Worm (Caenorhabditis elegans) whole organism, L1 larva: ENCODE data around the gene K11E4.1.
A peak's percentile ranks its signal among the peaks of the same experiment; 100 is the strongest.

Experiments used
- aha-1 ChIP-seq: fragments of 150-350 bp; optimal IDR thresholded peaks from 2 replicates; lab custom pipeline; 2014; ENCODE audit warnings: missing biosample characterization, missing genetic modification characterization
- aly-2 ChIP-seq: fragments of 150-350 bp; optimal IDR thresholded peaks from 2 replicates; lab custom pipeline; 2014; ENCODE audit warnings: missing biosample characterization, missing genetic modification characterization
- blmp-1 ChIP-seq: fragments of 150-350 bp; optimal IDR thresholded peaks from 2 replicates; lab custom pipeline; 2014; ENCODE audit warnings: missing biosample characterization, missing genetic modification characterization
- ceh-82 ChIP-seq, 3 experiments: fragments of 150-350 bp in 1 of 3; sonication (generic microtip) in 2 of 3; optimal IDR thresholded peaks; 2 replicates each; lab custom pipeline; 2014 to 2017; ENCODE audit warnings: missing biosample characterization in 3 of 3, missing genetic modification characterization in 3 of 3
- ceh-90 ChIP-seq: sonication (generic microtip); optimal IDR thresholded peaks from 2 replicates; lab custom pipeline; 2016; ENCODE audit warnings: missing genetic modification characterization, missing compliant biosample characterization
- ces-1 ChIP-seq: fragments of 150-350 bp; optimal IDR thresholded peaks from 2 replicates; lab custom pipeline; 2014; ENCODE audit warnings: missing biosample characterization, missing genetic modification reagents, missing genetic modification characterization
- dsc-1 ChIP-seq: sonication (generic microtip); optimal IDR thresholded peaks from 2 replicates; lab custom pipeline; 2016; ENCODE audit warnings: mild to moderate bottlenecking, missing genetic modification characterization, missing compliant biosample characterization
- efl-1 ChIP-seq, 4 experiments: fragments of 150-350 bp; optimal IDR thresholded peaks in 3 of 4; peaks in 1 of 4; 1 replicate in 1 of 4; 2 replicates in 3 of 4; lab custom pipeline; 2014; ENCODE audit warnings: missing biosample characterization in 2 of 4, missing genetic modification characterization in 2 of 4, missing genetic modification reagents in 2 of 4
- elt-2 ChIP-seq: sonication (generic microtip); optimal IDR thresholded peaks from 2 replicates; lab custom pipeline; 2016; ENCODE audit warnings: missing genetic modification characterization, mild to moderate bottlenecking, inconsistent platforms, missing compliant biosample characterization, missing genetic modification reagents
- ets-5 ChIP-seq: fragments of 200-800 bp; sonication (Bioruptor generic); IDR thresholded peaks from 2 replicates; pipeline ENCODE4 v1.3.6; 2022; ENCODE audit warnings: missing genetic modification characterization, missing compliant biosample characterization
- fkh-8 ChIP-seq: sonication (generic microtip); optimal IDR thresholded peaks from 2 replicates; lab custom pipeline; 2016; ENCODE audit warnings: mild to moderate bottlenecking, missing genetic modification characterization, missing compliant biosample characterization
- fos-1 ChIP-seq: fragments of 150-350 bp; optimal IDR thresholded peaks from 2 replicates; lab custom pipeline; 2014; ENCODE audit warnings: missing biosample characterization, missing genetic modification characterization
- hlh-17 ChIP-seq: fragments of 200-800 bp; sonication (Bioruptor generic); optimal IDR thresholded peaks from 2 replicates; lab custom pipeline; 2018; ENCODE audit warnings: missing genetic modification characterization, mild to moderate bottlenecking, missing compliant biosample characterization, moderate library complexity, borderline replicate concordance
- hpl-2 ChIP-seq: fragments of 150-350 bp; optimal IDR thresholded peaks from 2 replicates; lab custom pipeline; 2014; ENCODE audit warnings: missing biosample characterization, missing genetic modification reagents, missing genetic modification characterization
- irx-1 ChIP-seq: sonication (generic microtip); optimal IDR thresholded peaks from 2 replicates; lab custom pipeline; 2016; ENCODE audit warnings: missing genetic modification characterization, missing compliant biosample characterization
- isw-1 ChIP-seq: fragments of 200-800 bp; sonication (Bioruptor generic); IDR thresholded peaks from 2 replicates; pipeline ENCODE4 v1.3.6; 2022; ENCODE audit warnings: missing genetic modification characterization, missing compliant biosample characterization
- jun-1 ChIP-seq: fragments of 150-350 bp; optimal IDR thresholded peaks from 2 replicates; lab custom pipeline; 2014; ENCODE audit warnings: missing biosample characterization, missing genetic modification reagents, missing genetic modification characterization
- lin-14 ChIP-seq: fragments of 200-800 bp; sonication (Bioruptor generic); optimal IDR thresholded peaks from 2 replicates; lab custom pipeline; 2018; ENCODE audit warnings: mild to moderate bottlenecking, missing genetic modification characterization, moderate library complexity, missing compliant biosample characterization
- lin-15B ChIP-seq: fragments of 150-350 bp; sonication (generic microtip); optimal IDR thresholded peaks from 3 replicates; lab custom pipeline; 2014; ENCODE audit warnings: missing biosample characterization, missing genetic modification characterization
- lin-35 ChIP-seq, 2 experiments: fragments of 150-350 bp; optimal IDR thresholded peaks; 2 replicates each; lab custom pipeline; 2014; ENCODE audit warnings: missing biosample characterization in 2 of 2, missing genetic modification characterization in 2 of 2, missing genetic modification reagents in 2 of 2
- lin-39 ChIP-seq: fragments of 150-350 bp; optimal IDR thresholded peaks from 2 replicates; lab custom pipeline; 2014; ENCODE audit warnings: missing biosample characterization, missing genetic modification reagents, missing genetic modification characterization
- lir-3 ChIP-seq: sonication (generic microtip); optimal IDR thresholded peaks from 2 replicates; lab custom pipeline; 2016; ENCODE audit warnings: mild to moderate bottlenecking, missing genetic modification characterization, moderate library complexity, missing compliant biosample characterization; ENCODE audit not compliant: poor library complexity
- lsy-2 ChIP-seq, 2 experiments: fragments of 150-350 bp; optimal IDR thresholded peaks; 2 replicates each; lab custom pipeline; 2014; ENCODE audit warnings: missing biosample characterization in 2 of 2, missing genetic modification characterization in 2 of 2
- mdl-1 ChIP-seq, 2 experiments: fragments of 150-350 bp; optimal IDR thresholded peaks; 2 replicates each; lab custom pipeline; 2014 to 2017; ENCODE audit warnings: missing biosample characterization in 2 of 2, missing genetic modification characterization in 2 of 2, inconsistent platforms in 1 of 2
- nhr-20 ChIP-seq: sonication (generic microtip); optimal IDR thresholded peaks from 2 replicates; lab custom pipeline; 2016; ENCODE audit warnings: mild to moderate bottlenecking, missing genetic modification characterization, missing compliant biosample characterization
- nhr-28 ChIP-seq: fragments of 150-350 bp; optimal IDR thresholded peaks from 2 replicates; lab custom pipeline; 2014; ENCODE audit warnings: missing biosample characterization, missing genetic modification characterization
- nhr-47 ChIP-seq: sonication (generic microtip); optimal IDR thresholded peaks from 2 replicates; lab custom pipeline; 2016; ENCODE audit warnings: mild to moderate bottlenecking, missing genetic modification characterization, moderate library complexity, missing compliant biosample characterization
- nhr-71 ChIP-seq: sonication (generic microtip); optimal IDR thresholded peaks from 2 replicates; lab custom pipeline; 2016; ENCODE audit warnings: mild to moderate bottlenecking, missing genetic modification characterization, moderate library complexity, missing compliant biosample characterization
- nhr-77 ChIP-seq: fragments of 150-350 bp; optimal IDR thresholded peaks from 2 replicates; lab custom pipeline; 2014; ENCODE audit warnings: missing biosample characterization, missing genetic modification characterization
- nhr-85 ChIP-seq: sonication (generic microtip); peaks from one replicate; lab custom pipeline; 2016; ENCODE audit warnings: missing genetic modification characterization, inconsistent platforms, missing compliant biosample characterization
- snpc-4 ChIP-seq: fragments of 150-350 bp; optimal IDR thresholded peaks from 2 replicates; lab custom pipeline; 2014; ENCODE audit warnings: missing biosample characterization, missing genetic modification characterization
- sup-37 ChIP-seq: fragments of 200-800 bp; sonication (Bioruptor generic); optimal IDR thresholded peaks from 2 replicates; lab custom pipeline; 2018; ENCODE audit warnings: mild to moderate bottlenecking, missing genetic modification characterization, missing compliant biosample characterization
- swsn-7 ChIP-seq: sonication (generic microtip); optimal IDR thresholded peaks from 2 replicates; lab custom pipeline; 2016; ENCODE audit warnings: missing genetic modification characterization, missing compliant biosample characterization
- unc-30 ChIP-seq: sonication (generic microtip); optimal IDR thresholded peaks from 2 replicates; lab custom pipeline; 2017; ENCODE audit warnings: missing biosample characterization, missing genetic modification characterization
- unc-62 ChIP-seq: fragments of 150-350 bp; optimal IDR thresholded peaks from 2 replicates; lab custom pipeline; 2014; ENCODE audit warnings: missing biosample characterization, missing genetic modification reagents, missing genetic modification characterization
- unc-98 ChIP-seq: fragments of 200-800 bp; sonication (Bioruptor generic); IDR thresholded peaks from 2 replicates; pipeline ENCODE4 v1.3.6; 2022; ENCODE audit warnings: missing genetic modification characterization, missing compliant biosample characterization
- xbp-1 ChIP-seq: sonication (generic microtip); optimal IDR thresholded peaks from 2 replicates; lab custom pipeline; 2016; ENCODE audit warnings: missing genetic modification characterization, missing compliant biosample characterization

The K11E4.1 gene

ce11 chrX:13730209-13730975 is 16.4 kb downstream of the K11E4.1 start (continued):
- no peak for TF ChIP-seq isw-1 (GFP tag; lab: Robert Waterston, UW)
- TF ChIP-seq lsy-2 (tag; optimal IDR thresholded peaks at IDR 0.05; lab: Kevin White, UChicago) = peak in 1 of 2 experiments; percentile 21
- TF ChIP-seq lin-35 (GFP tag; optimal IDR thresholded peaks at IDR 0.05; lab: Kevin White, UChicago) = peak in 1 of 2 experiments; percentile 15
- no peak for TF ChIP-seq snpc-4 (tag; lab: Kevin White, UChicago)
- TF ChIP-seq ets-5 (GFP tag; lab: Robert Waterston, UW) = no peak
- no peak for TF ChIP-seq hpl-2 (GFP tag; lab: Kevin White, UChicago)
- no peak for TF ChIP-seq efl-1 (optimal IDR thresholded peaks at IDR 0.05; lab: Kevin White, UChicago)
- TF ChIP-seq efl-1 (GFP tag; optimal IDR thresholded peaks at IDR 0.05 in 1 of 2; lab: Kevin White, UChicago) = peak in 1 of 2 experiments; percentile 28
- TF ChIP-seq lin-15B (tag; lab: Kevin White, UChicago) = no peak
- TF ChIP-seq mdl-1 (tag; optimal IDR thresholded peaks at IDR 0.05; lab: Kevin White, UChicago) = peak in 1 of 2 experiments; percentile 27
- peak; percentile 40 for TF ChIP-seq nhr-71 (tag; lab: Kevin White, UChicago)
- peak; percentile 23 for TF ChIP-seq swsn-7
- TF ChIP-seq aly-2 (tag; lab: Kevin White, UChicago) = no peak
- no peak for TF ChIP-seq irx-1 (tag; lab: Kevin White, UChicago)
- TF ChIP-seq nhr-28 = no peak
- no peak for TF ChIP-seq sup-37 (GFP tag; lab: Kevin White, UChicago)
- peak; percentile 40 for TF ChIP-seq nhr-77 (tag; lab: Kevin White, UChicago)
- peak; percentile 43 for TF ChIP-seq nhr-47
- TF ChIP-seq lin-39 (tag; lab: Kevin White, UChicago) = no peak
- peak; percentile 73 for TF ChIP-seq dsc-1 (tag; lab: Kevin White, UChicago)
- TF ChIP-seq elt-2 (tag; lab: Kevin White, UChicago) = peak; percentile 42
- peak in 2 of 3 experiments; percentile 28 to 32 for TF ChIP-seq ceh-82 (tag; optimal IDR thresholded peaks at IDR 0.05; lab: Kevin White, UChicago)
- peak; percentile 31 for TF ChIP-seq nhr-20 (tag; lab: Kevin White, UChicago)
- no peak for TF ChIP-seq ces-1 (GFP tag; lab: Kevin White, UChicago)
- TF ChIP-seq xbp-1 = peak; percentile 16

DNA sequence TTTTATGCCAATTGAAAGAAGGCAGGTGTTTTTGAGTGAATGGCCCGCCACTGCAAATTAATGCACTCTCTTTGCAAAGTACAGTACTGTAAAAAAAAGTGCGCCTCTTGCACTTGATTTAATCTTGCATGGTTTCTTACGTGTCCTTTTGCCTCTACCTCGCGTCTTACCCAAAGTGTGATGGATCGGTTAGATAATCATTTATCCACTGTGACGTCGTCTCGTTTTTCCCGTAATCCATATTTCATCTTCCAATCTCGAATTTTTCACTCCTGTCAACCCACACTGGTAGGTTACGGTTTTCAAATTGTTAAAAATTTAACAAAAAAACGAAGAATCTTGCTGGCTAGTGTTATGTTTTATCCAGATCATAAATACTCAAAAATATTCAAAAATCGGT is 22.7 kb downstream of the K11E4.1 start:
- TF ChIP-seq unc-98 (GFP tag; lab: Robert Waterston, UW) = no peak
- TF ChIP-seq aha-1 (tag; lab: Kevin White, UChicago) = no peak
- TF ChIP-seq lir-3 = no peak
- peak; percentile 43 for TF ChIP-seq nhr-20 (tag; lab: Kevin White, UChicago)
- TF ChIP-seq unc-62 (GFP tag; lab: Kevin White, UChicago) = no peak
- TF ChIP-seq nhr-85 (tag; lab: Kevin White, UChicago) = peak; percentile 87
- no peak for TF ChIP-seq hpl-2 (GFP tag; lab: Kevin White, UChicago)
- no peak for TF ChIP-seq ceh-90
- no peak for TF ChIP-seq fkh-8 (tag; lab: Kevin White, UChicago)
- TF ChIP-seq jun-1 (tag; lab: Kevin White, UChicago) = no peak
- TF ChIP-seq hlh-17 (GFP tag; lab: Kevin White, UChicago) = no peak
- TF ChIP-seq blmp-1 (tag; lab: Kevin White, UChicago) = peak; percentile 48
- TF ChIP-seq unc-30 (tag; lab: Kevin White, UChicago) = no peak
- TF ChIP-seq fos-1 (tag; lab: Kevin White, UChicago) = no peak
- peak; percentile 29 for TF ChIP-seq lin-14
- no peak for TF ChIP-seq nhr-71 (tag; lab: Kevin White, UChicago)
